Worm (Caenorhabditis elegans): ENCODE data around the gene C09G9.8.

DNA sequence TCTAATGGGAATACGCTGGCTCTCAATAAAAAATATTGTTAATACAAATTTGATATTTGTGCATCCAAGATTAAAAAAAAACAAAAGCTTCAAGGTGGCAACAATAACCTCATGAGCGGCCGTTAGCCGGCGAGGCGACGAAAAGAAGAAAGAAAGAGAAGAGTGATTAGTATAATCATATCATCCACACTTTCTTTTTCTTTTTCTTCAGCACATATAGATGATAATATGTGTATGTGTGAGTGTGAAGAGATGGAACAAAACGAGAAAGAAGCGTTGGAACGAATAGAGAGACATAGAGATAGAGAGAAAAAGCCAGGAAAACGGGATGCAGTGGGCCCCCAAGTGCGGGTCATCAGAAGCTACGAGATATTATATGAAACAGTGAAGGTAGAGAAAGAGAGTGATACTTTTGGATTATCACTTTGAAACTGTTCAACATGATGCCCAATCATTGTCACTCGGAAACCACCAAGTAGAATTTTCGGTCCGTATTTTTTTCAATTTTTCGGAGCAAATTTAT is 39.1 kb downstream of the C09G9.8 start:
- TF ChIP-seq snpc-4 (tag; optimal IDR thresholded peaks at IDR 0.05) (no peak), pha-4 (tag; optimal IDR thresholded peaks at IDR 0.05) (no peak), unc-39 (tag; optimal IDR thresholded peaks at IDR 0.05) (no peak), aly-2 (tag; optimal IDR thresholded peaks at IDR 0.05) (no peak)
